Worm (Caenorhabditis elegans) whole organism, mixed stage, embryonic: ENCODE results near the gene daf-15.

Source experiments
- ceh-39 ChIP-seq: fragments of 150-350 bp; optimal IDR thresholded peaks from 2 replicates; lab custom pipeline; 2014; ENCODE audit warnings: missing biosample characterization, missing genetic modification characterization
- nhr-237 ChIP-seq: fragments of 150-350 bp; optimal IDR thresholded peaks from 2 replicates; lab custom pipeline; 2014; ENCODE audit warnings: missing biosample characterization, missing genetic modification characterization
- nhr-76 ChIP-seq: sonication (generic microtip); optimal IDR thresholded peaks from 2 replicates; lab custom pipeline; 2017; ENCODE audit warnings: missing biosample characterization, missing genetic modification characterization
- sem-2 ChIP-seq: fragments of 200-800 bp; sonication (Bioruptor generic); optimal IDR thresholded peaks from 2 replicates; lab custom pipeline; 2018; ENCODE audit warnings: mild to moderate bottlenecking, missing genetic modification characterization, missing compliant biosample characterization

DNA sequence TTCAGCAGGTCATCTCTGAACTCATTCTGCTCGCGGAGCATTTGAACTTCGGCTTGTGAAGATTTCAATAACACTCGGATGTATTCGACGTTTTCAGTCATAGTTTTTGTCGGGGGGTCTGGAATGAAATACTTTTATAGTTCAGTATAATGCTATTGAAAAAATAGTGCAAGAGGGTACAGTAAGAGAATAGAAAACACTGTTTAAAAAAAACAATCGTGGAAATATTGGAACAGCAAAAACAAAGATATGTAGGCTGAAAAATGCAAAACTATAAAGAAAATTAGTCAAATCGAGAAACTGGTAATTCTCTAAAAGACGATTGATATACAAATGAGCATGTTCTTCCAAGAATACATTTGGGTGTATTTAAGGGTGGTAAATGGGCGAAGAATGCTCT lies 22.0 kb downstream of the daf-15 start, which contains the start of gene F56D5.5:
- TF ChIP-seq ceh-39: no peak
- TF ChIP-seq nhr-237 (tag; lab: Kevin White, UChicago): no peak
- TF ChIP-seq sem-2 (GFP tag; lab: Kevin White, UChicago): no peak
- no peak for TF ChIP-seq nhr-76 (tag; lab: Kevin White, UChicago)
